Fruit fly (Drosophila melanogaster) whole organism, prepupa: ENCODE data around the gene Jhbp4.
A peak's percentile ranks its signal among the peaks of the same experiment; 100 is the strongest.

Experiments used
- Blimp-1 ChIP-seq: fragments of 200-800 bp; sonication (Bioruptor generic); optimal IDR thresholded peaks from 3 replicates; lab custom pipeline; 2017; ENCODE audit warnings: missing biosample characterization, missing genetic modification characterization, mild to moderate bottlenecking, moderate library complexity, missing genetic modification reagents
- CG6854 ChIP-seq: fragments of 200-800 bp; sonication (Bioruptor generic); optimal IDR thresholded peaks from 2 replicates; lab custom pipeline; 2017; ENCODE audit warnings: missing biosample characterization, mild to moderate bottlenecking, missing genetic modification characterization
- CG7368 ChIP-seq: fragments of 200-800 bp; sonication (Bioruptor generic); optimal IDR thresholded peaks from 3 replicates; lab custom pipeline; 2016; ENCODE audit warnings: missing biosample characterization, missing genetic modification characterization
- CG8119 ChIP-seq: fragments of 200-800 bp; sonication (Bioruptor generic); IDR thresholded peaks from 3 replicates; pipeline ENCODE4 v1.3.6; 2022; ENCODE audit warnings: missing biosample characterization, missing genetic modification characterization
- OdsH ChIP-seq: fragments of 200-800 bp; sonication (Bioruptor generic); optimal IDR thresholded peaks from 3 replicates; lab custom pipeline; 2016; ENCODE audit warnings: missing biosample characterization, missing genetic modification characterization
- lz ChIP-seq: fragments of 200-800 bp; sonication (Bioruptor generic); optimal IDR thresholded peaks from 3 replicates; lab custom pipeline; 2016; ENCODE audit warnings: missing biosample characterization, missing genetic modification characterization
- ss ChIP-seq, 2 experiments: fragments of 200-800 bp; sonication (Bioruptor generic); optimal IDR thresholded peaks; 2 replicates in 1 of 2; 3 replicates in 1 of 2; lab custom pipeline; 2017 to 2018; ENCODE audit warnings: mild to moderate bottlenecking in 2 of 2, missing biosample characterization in 2 of 2, missing genetic modification characterization in 2 of 2, moderate library complexity in 1 of 2

DNA sequence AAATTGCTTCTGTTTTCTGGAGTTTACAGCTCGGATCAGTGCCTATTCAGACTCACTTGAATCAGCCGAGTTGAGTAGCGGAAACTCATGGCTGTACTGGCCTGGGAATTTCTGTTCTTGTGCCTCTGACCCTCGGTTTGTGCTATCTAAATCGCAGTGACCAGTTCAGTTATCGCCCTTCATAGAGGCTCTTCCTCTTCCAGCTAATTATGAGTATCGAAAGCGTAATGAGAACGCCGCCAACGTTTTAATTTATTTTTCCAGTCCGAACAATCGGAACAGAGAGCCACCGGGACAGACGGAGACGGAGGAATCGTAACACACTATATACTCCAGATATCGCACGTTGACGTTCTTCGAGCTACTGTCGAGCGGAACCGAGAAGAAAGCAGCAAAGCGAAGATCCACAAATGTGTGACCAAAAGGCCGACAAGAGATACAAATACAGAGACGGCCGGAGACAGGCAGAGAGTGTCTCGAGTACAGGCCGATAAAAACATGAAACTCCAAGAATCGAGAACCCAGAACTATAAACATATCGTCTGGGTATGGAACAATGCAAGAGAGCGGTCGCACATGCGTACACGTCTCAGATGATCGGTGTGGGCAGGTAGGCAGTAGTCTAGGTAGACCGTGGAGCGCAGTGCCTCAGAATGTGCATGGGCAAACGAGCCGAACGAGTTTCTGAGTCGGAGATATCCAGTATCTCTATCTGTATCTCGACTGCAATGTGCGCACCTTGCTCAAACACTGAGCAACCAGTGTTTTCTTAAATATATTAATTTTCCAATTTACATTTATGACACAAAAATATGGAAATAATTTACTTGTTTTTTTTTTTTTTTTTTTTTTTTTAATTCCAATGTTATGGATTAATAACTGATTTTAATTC, 28.6 kb downstream of the Jhbp4 start:
- TF ChIP-seq CG7368 (GFP tag; lab: Kevin White, UChicago) = peak; percentile 86
- TF ChIP-seq CG8119 (GFP tag; lab: Robert Waterston, UW) = peak; percentile 93
- no peak for TF ChIP-seq Blimp-1 (GFP tag; lab: Kevin White, UChicago)
- TF ChIP-seq OdsH (GFP tag; lab: Kevin White, UChicago) = peak; percentile 89
- no peak for TF ChIP-seq CG6854
- peak; percentile 61 to 73 for TF ChIP-seq ss (GFP tag; optimal IDR thresholded peaks at IDR 0.05; lab: Kevin White, UChicago)
- peak; percentile 70 for TF ChIP-seq lz (GFP tag; lab: Kevin White, UChicago)
